Fruit fly (Drosophila melanogaster) whole organism, prepupa: ENCODE data around the gene ClC-c.

ENCODE experiments used
- Blimp-1 ChIP-seq: fragments of 200-800 bp; sonication (Bioruptor generic); optimal IDR thresholded peaks from 3 replicates; lab custom pipeline; 2017; ENCODE audit warnings: missing biosample characterization, missing genetic modification characterization, mild to moderate bottlenecking, moderate library complexity, missing genetic modification reagents
- CG10669 ChIP-seq: fragments of 200-800 bp; sonication (Bioruptor generic); optimal IDR thresholded peaks from 3 replicates; lab custom pipeline; 2018; ENCODE audit warnings: missing biosample characterization, mild to moderate bottlenecking, missing genetic modification characterization, moderate library complexity
- CG11294 ChIP-seq: fragments of 200-800 bp; sonication (Bioruptor generic); IDR thresholded peaks from 2 replicates; pipeline ENCODE4 v1.3.6; 2022; ENCODE audit warnings: missing biosample characterization, missing genetic modification characterization
- CG11762 ChIP-seq: fragments of 200-800 bp; sonication (Bioruptor generic); optimal IDR thresholded peaks from 3 replicates; lab custom pipeline; 2016; ENCODE audit warnings: missing biosample characterization, missing genetic modification characterization; ENCODE audit not compliant: insufficient read depth
- CG1621 ChIP-seq: fragments of 200-800 bp; sonication (Bioruptor generic); optimal IDR thresholded peaks from 3 replicates; lab custom pipeline; 2018; ENCODE audit warnings: missing biosample characterization, mild to moderate bottlenecking, missing genetic modification characterization
- CG16779 ChIP-seq: fragments of 200-800 bp; sonication (Bioruptor generic); optimal IDR thresholded peaks from 3 replicates; lab custom pipeline; 2017; ENCODE audit warnings: missing biosample characterization, mild to moderate bottlenecking, missing genetic modification characterization
- CG3032 ChIP-seq: fragments of 200-800 bp; optimal IDR thresholded peaks from 2 replicates; lab custom pipeline; 2019; ENCODE audit warnings: missing biosample characterization, mild to moderate bottlenecking, missing genetic modification characterization, moderate library complexity
- CG34406 ChIP-seq: fragments of 200-800 bp; sonication (Bioruptor generic); optimal IDR thresholded peaks from 3 replicates; lab custom pipeline; 2016; ENCODE audit warnings: missing biosample characterization, missing genetic modification characterization
- CG3919 ChIP-seq: fragments of 200-800 bp; sonication (Bioruptor generic); optimal IDR thresholded peaks from 3 replicates; lab custom pipeline; 2016; ENCODE audit warnings: missing biosample characterization, missing genetic modification characterization
- CG4318 ChIP-seq: fragments of 200-800 bp; sonication (Bioruptor generic); optimal IDR thresholded peaks from 3 replicates; lab custom pipeline; 2017; ENCODE audit warnings: missing biosample characterization, mild to moderate bottlenecking, missing genetic modification characterization
- CG6163 ChIP-seq: fragments of 200-800 bp; sonication (Bioruptor generic); IDR thresholded peaks from 3 replicates; pipeline ENCODE4 v1.3.6; 2022; ENCODE audit warnings: missing biosample characterization, missing genetic modification characterization
- CG6276 ChIP-seq: fragments of 200-800 bp; sonication (Bioruptor generic); optimal IDR thresholded peaks from 2 replicates; lab custom pipeline; 2017; ENCODE audit warnings: missing biosample characterization, mild to moderate bottlenecking, missing genetic modification characterization
- CG6792 ChIP-seq: fragments of 200-800 bp; sonication (Bioruptor generic); optimal IDR thresholded peaks from 3 replicates; lab custom pipeline; 2016; ENCODE audit warnings: missing biosample characterization, missing genetic modification characterization
- CG6808 ChIP-seq: fragments of 200-800 bp; sonication (Bioruptor generic); optimal IDR thresholded peaks from 3 replicates; lab custom pipeline; 2017; ENCODE audit warnings: missing biosample characterization, missing genetic modification characterization, mild to moderate bottlenecking, moderate library complexity, missing genetic modification reagents
- CG6854 ChIP-seq: fragments of 200-800 bp; sonication (Bioruptor generic); optimal IDR thresholded peaks from 2 replicates; lab custom pipeline; 2017; ENCODE audit warnings: missing biosample characterization, mild to moderate bottlenecking, missing genetic modification characterization
- CG7368 ChIP-seq: fragments of 200-800 bp; sonication (Bioruptor generic); optimal IDR thresholded peaks from 3 replicates; lab custom pipeline; 2016; ENCODE audit warnings: missing biosample characterization, missing genetic modification characterization
- CG8119 ChIP-seq: fragments of 200-800 bp; sonication (Bioruptor generic); IDR thresholded peaks from 3 replicates; pipeline ENCODE4 v1.3.6; 2022; ENCODE audit warnings: missing biosample characterization, missing genetic modification characterization
- CG8319 ChIP-seq: fragments of 200-800 bp; sonication (Bioruptor generic); optimal IDR thresholded peaks from 3 replicates; lab custom pipeline; 2016; ENCODE audit warnings: missing biosample characterization, missing genetic modification characterization
- CG9139 ChIP-seq: fragments of 200-800 bp; sonication (Bioruptor generic); optimal IDR thresholded peaks from 3 replicates; lab custom pipeline; 2017; ENCODE audit warnings: missing biosample characterization, mild to moderate bottlenecking, missing genetic modification characterization
- Eip75B ChIP-seq: fragments of 200-800 bp; sonication (Bioruptor generic); optimal IDR thresholded peaks from 3 replicates; lab custom pipeline; 2016; ENCODE audit warnings: missing biosample characterization, missing genetic modification characterization
- Eip78C ChIP-seq: fragments of 200-800 bp; sonication (Bioruptor generic); peaks from one replicate; lab custom pipeline; 2016; ENCODE audit warnings: missing biosample characterization, missing genetic modification characterization
- Ets21C ChIP-seq: fragments of 200-800 bp; sonication (Bioruptor generic); optimal IDR thresholded peaks from 3 replicates; lab custom pipeline; 2016; ENCODE audit warnings: missing biosample characterization, missing genetic modification characterization
- Ets96B ChIP-seq: fragments of 200-800 bp; optimal IDR thresholded peaks from 2 replicates; lab custom pipeline; 2019; ENCODE audit warnings: missing biosample characterization, mild to moderate bottlenecking, missing genetic modification characterization, moderate library complexity
- Hr38 ChIP-seq: sonication (Bioruptor generic); optimal IDR thresholded peaks from 2 replicates; lab custom pipeline; 2016; ENCODE audit warnings: missing biosample characterization, missing genetic modification characterization
- Hr39 ChIP-seq: fragments of 200-800 bp; sonication (Bioruptor generic); optimal IDR thresholded peaks from 2 replicates; lab custom pipeline; 2016; ENCODE audit warnings: missing biosample characterization, missing genetic modification characterization
- Lpt ChIP-seq: fragments of 200-800 bp; sonication (Bioruptor generic); optimal IDR thresholded peaks from 3 replicates; lab custom pipeline; 2016; ENCODE audit warnings: missing biosample characterization, missing genetic modification characterization
- Met ChIP-seq: fragments of 200-800 bp; sonication (Bioruptor generic); optimal IDR thresholded peaks from 3 replicates; lab custom pipeline; 2016; ENCODE audit warnings: missing biosample characterization, missing genetic modification characterization
- Smox ChIP-seq: fragments of 200-800 bp; sonication (Bioruptor generic); optimal IDR thresholded peaks from 3 replicates; lab custom pipeline; 2016; ENCODE audit warnings: missing biosample characterization, missing genetic modification characterization
- Sox102F ChIP-seq: fragments of 200-800 bp; sonication (Bioruptor generic); optimal IDR thresholded peaks from 2 replicates; lab custom pipeline; 2016; ENCODE audit warnings: missing biosample characterization, mild to moderate bottlenecking, missing genetic modification characterization
- Sox14 ChIP-seq: fragments of 200-800 bp; sonication (Bioruptor generic); optimal IDR thresholded peaks from 3 replicates; lab custom pipeline; 2016; ENCODE audit warnings: missing biosample characterization, missing genetic modification characterization
- achi ChIP-seq: fragments of 200-800 bp; sonication (Bioruptor generic); optimal IDR thresholded peaks from 3 replicates; lab custom pipeline; 2016; ENCODE audit warnings: missing biosample characterization, missing genetic modification characterization
- acj6 ChIP-seq: fragments of 200-800 bp; sonication (Bioruptor generic); optimal IDR thresholded peaks from 3 replicates; lab custom pipeline; 2016; ENCODE audit warnings: missing biosample characterization, missing genetic modification characterization
- cyc ChIP-seq: fragments of 200-800 bp; sonication (Bioruptor generic); optimal IDR thresholded peaks from 3 replicates; lab custom pipeline; 2016; ENCODE audit warnings: missing biosample characterization, missing genetic modification characterization
- dsx ChIP-seq: fragments of 200-800 bp; optimal IDR thresholded peaks from 3 replicates; lab custom pipeline; 2019; ENCODE audit warnings: missing biosample characterization, mild to moderate bottlenecking, missing genetic modification characterization, moderate library complexity; ENCODE audit not compliant: poor library complexity, severe bottlenecking
- eg ChIP-seq: fragments of 200-800 bp; sonication (Bioruptor generic); IDR thresholded peaks from 3 replicates; pipeline ENCODE4 v1.3.6; 2022; ENCODE audit warnings: missing biosample characterization, missing genetic modification characterization
- esn ChIP-seq: fragments of 200-800 bp; sonication (Bioruptor generic); optimal IDR thresholded peaks from 2 replicates; lab custom pipeline; 2016; ENCODE audit warnings: missing biosample characterization, mild to moderate bottlenecking, missing genetic modification characterization, moderate library complexity
- fd85E ChIP-seq: fragments of 200-800 bp; sonication (Bioruptor generic); optimal IDR thresholded peaks from 3 replicates; lab custom pipeline; 2016; ENCODE audit warnings: missing biosample characterization, missing genetic modification characterization
- fkh ChIP-seq: fragments of 200-800 bp; sonication (Bioruptor generic); optimal IDR thresholded peaks from 3 replicates; lab custom pipeline; 2017; ENCODE audit warnings: missing biosample characterization, mild to moderate bottlenecking, missing genetic modification characterization, moderate library complexity
- lz ChIP-seq: fragments of 200-800 bp; sonication (Bioruptor generic); optimal IDR thresholded peaks from 3 replicates; lab custom pipeline; 2016; ENCODE audit warnings: missing biosample characterization, missing genetic modification characterization
- pdm3 ChIP-seq: fragments of 200-800 bp; sonication (Bioruptor generic); optimal IDR thresholded peaks from 3 replicates; lab custom pipeline; 2016; ENCODE audit warnings: missing biosample characterization, missing genetic modification characterization
- salr ChIP-seq, 2 experiments: fragments of 200-800 bp; sonication (Bioruptor generic); optimal IDR thresholded peaks; 3 replicates each; lab custom pipeline; 2016 to 2018; ENCODE audit warnings: missing biosample characterization in 2 of 2, missing genetic modification characterization in 2 of 2, mild to moderate bottlenecking in 1 of 2
- spab ChIP-seq: fragments of 200-800 bp; sonication (Bioruptor generic); optimal IDR thresholded peaks from 2 replicates; lab custom pipeline; 2017; ENCODE audit warnings: missing biosample characterization, mild to moderate bottlenecking, missing genetic modification characterization, missing genetic modification reagents
- topi ChIP-seq: fragments of 200-800 bp; sonication (Bioruptor generic); optimal IDR thresholded peaks from 3 replicates; lab custom pipeline; 2016; ENCODE audit warnings: missing biosample characterization, missing genetic modification characterization
- vri ChIP-seq: fragments of 200-800 bp; sonication (Bioruptor generic); optimal IDR thresholded peaks from 3 replicates; lab custom pipeline; 2016; ENCODE audit warnings: missing biosample characterization, mild to moderate bottlenecking, missing genetic modification characterization

ClC-c gene

dm6 chr3L:16090330-16090803 is at the start of gene ClC-c, which contains the start of gene CG5235:
Gene ClC-c (plus strand): TSS chr3L:16090454.
Gene CG5235 (minus strand): TSS chr3L:16090392.
- TF ChIP-seq esn (peak; percentile 5), topi (GFP tag; lab: Kevin White, UChicago) (no peak), Eip78C (GFP tag; lab: Kevin White, UChicago) (no peak), salr (GFP tag; optimal IDR thresholded peaks at IDR 0.05; lab: Kevin White, UChicago) (no peak), CG6792 (GFP tag; lab: Kevin White, UChicago) (no peak), Lpt (GFP tag; lab: Kevin White, UChicago) (no peak), lz (no peak), CG11762 (GFP tag; lab: Kevin White, UChicago) (no peak), CG6854 (GFP tag; lab: Kevin White, UChicago) (peak; percentile 53), Sox14 (GFP tag; lab: Kevin White, UChicago) (peak; percentile 34), Ets96B (tag; lab: Kevin White, UChicago) (no peak), CG9139 (GFP tag; lab: Kevin White, UChicago) (no peak), CG11294 (GFP tag; lab: Robert Waterston, UW) (no peak), CG6276 (GFP tag; lab: Kevin White, UChicago) (no peak), Smox (GFP tag; lab: Kevin White, UChicago) (no peak), fkh (GFP tag; lab: Kevin White, UChicago) (peak; percentile 69), CG4318 (GFP tag; lab: Kevin White, UChicago) (no peak), achi (no peak), Hr39 (no peak), eg (GFP tag; lab: Robert Waterston, UW) (no peak), CG10669 (GFP tag; lab: Kevin White, UChicago) (no peak), CG8119 (GFP tag; lab: Robert Waterston, UW) (no peak), CG3919 (no peak), fd85E (GFP tag; lab: Kevin White, UChicago) (no peak), Eip75B (GFP tag; lab: Kevin White, UChicago) (no peak), CG34406 (GFP tag; lab: Kevin White, UChicago) (no peak), CG3032 (tag; lab: Kevin White, UChicago) (no peak), CG1621 (no peak), Ets21C (GFP tag; lab: Kevin White, UChicago) (no peak), acj6 (GFP tag; lab: Kevin White, UChicago) (no peak), cyc (GFP tag; lab: Kevin White, UChicago) (no peak), vri (GFP tag; lab: Kevin White, UChicago) (no peak), CG7368 (GFP tag; lab: Kevin White, UChicago) (no peak), Blimp-1 (GFP tag; lab: Kevin White, UChicago) (no peak)

DNA sequence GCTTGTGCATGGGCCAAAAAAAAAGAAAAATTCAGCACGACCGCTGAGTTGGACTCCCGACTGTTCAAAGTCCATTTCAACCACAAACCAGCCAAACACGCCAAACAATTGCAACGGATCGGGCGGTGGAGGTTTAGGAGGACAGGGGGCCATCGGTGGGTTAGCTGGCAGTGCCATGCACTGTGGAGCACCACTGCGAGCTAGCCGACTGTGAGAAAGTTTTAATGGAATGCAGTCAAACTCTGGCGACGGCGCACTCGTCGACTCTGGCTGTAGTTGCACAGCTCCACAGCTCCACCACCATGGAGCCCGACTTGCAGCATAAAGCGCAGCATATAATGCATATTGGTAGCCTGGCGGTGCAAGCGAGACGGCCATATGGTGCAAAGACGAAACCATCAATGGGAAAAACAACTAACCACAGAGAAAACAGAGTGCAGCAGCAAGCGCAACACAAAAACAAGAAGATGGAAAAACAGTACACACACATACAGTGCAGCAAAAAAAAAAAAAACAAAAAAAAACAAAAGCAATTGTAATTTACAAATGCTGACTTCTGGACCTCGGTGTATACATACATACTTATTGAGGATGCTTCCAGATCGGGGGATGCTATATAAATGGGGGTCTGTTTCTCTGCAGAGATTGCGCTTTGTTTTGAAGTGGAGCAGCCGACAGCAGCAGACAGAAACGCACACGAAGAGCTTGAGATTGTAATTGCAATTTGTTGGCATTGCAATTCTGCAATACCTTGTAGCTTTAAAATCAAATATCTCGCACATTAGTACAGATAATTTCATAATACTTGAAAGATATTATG is 48.8 kb upstream of the ClC-c start:
- TF ChIP-seq Hr38 (no peak), CG16779 (tag; lab: Kevin White, UChicago) (peak; percentile 73), Hr39 (no peak), CG11294 (GFP tag; lab: Robert Waterston, UW) (peak; percentile 40; the same call in 1 of the 2 replicates), CG11762 (GFP tag; lab: Kevin White, UChicago) (peak; percentile 12), dsx (GFP tag; lab: Kevin White, UChicago) (peak; percentile 21), CG7368 (GFP tag; lab: Kevin White, UChicago) (peak; percentile 28), Blimp-1 (GFP tag; lab: Kevin White, UChicago) (peak; percentile 55), CG34406 (GFP tag; lab: Kevin White, UChicago) (no peak), CG9139 (GFP tag; lab: Kevin White, UChicago) (peak; percentile 90), CG6792 (GFP tag; lab: Kevin White, UChicago) (no peak), vri (GFP tag; lab: Kevin White, UChicago) (peak; percentile 31), CG8119 (GFP tag; lab: Robert Waterston, UW) (peak; percentile 79), topi (GFP tag; lab: Kevin White, UChicago) (peak; percentile 13), CG3919 (peak; percentile 27), Sox102F (peak; percentile 23), CG6808 (GFP tag; lab: Kevin White, UChicago) (peak; percentile 89), achi (no peak), CG4318 (GFP tag; lab: Kevin White, UChicago) (no peak), Sox14 (GFP tag; lab: Kevin White, UChicago) (peak; percentile 61), Ets21C (GFP tag; lab: Kevin White, UChicago) (no peak), Met (GFP tag; lab: Kevin White, UChicago) (peak; percentile 22), CG6163 (peak; percentile 65), Eip75B (GFP tag; lab: Kevin White, UChicago) (no peak), CG6276 (GFP tag; lab: Kevin White, UChicago) (peak; percentile 90), Eip78C (GFP tag; lab: Kevin White, UChicago) (peak; percentile 76), pdm3 (GFP tag; lab: Kevin White, UChicago) (peak; percentile 15), Ets96B (tag; lab: Kevin White, UChicago) (peak; percentile 32), cyc (GFP tag; lab: Kevin White, UChicago) (no peak), spab (GFP tag; lab: Kevin White, UChicago) (peak; percentile 60), CG8319 (no peak)
